Worm (Caenorhabditis elegans) whole organism, L2 larva: Measurements from ENCODE around the gene Y73B6BL.289.
"Not testable (repeated sequence)": the region's sequence is repeated elsewhere in the genome, so short reads cannot be mapped to it uniquely, and the experiment has no call there.

Experiments
- ama-1 ChIP-seq: fragments of 150-350 bp; optimal IDR thresholded peaks from 2 replicates; lab custom pipeline; 2018; ENCODE audit warnings: inconsistent platforms
- egl-27 ChIP-seq: sonication (generic microtip); optimal IDR thresholded peaks from 3 replicates; lab custom pipeline; 2017; ENCODE audit warnings: missing biosample characterization, missing genetic modification reagents, missing genetic modification characterization
- elt-1 ChIP-seq: fragments of 150-350 bp; optimal IDR thresholded peaks from 2 replicates; lab custom pipeline; 2014; ENCODE audit warnings: missing biosample characterization, missing genetic modification characterization
- fos-1 ChIP-seq: fragments of 150-350 bp; optimal IDR thresholded peaks from 2 replicates; lab custom pipeline; 2014; ENCODE audit warnings: missing biosample characterization, missing genetic modification characterization
- gmeb-1 ChIP-seq: fragments of 150-350 bp; optimal IDR thresholded peaks from 2 replicates; lab custom pipeline; 2014; ENCODE audit warnings: missing biosample characterization, missing genetic modification characterization
- nhr-25 ChIP-seq: fragments of 150-350 bp; sonication (generic microtip); optimal IDR thresholded peaks from 3 replicates; lab custom pipeline; 2014; ENCODE audit warnings: missing biosample characterization, missing genetic modification characterization
- snpc-4 ChIP-seq: fragments of 150-350 bp; optimal IDR thresholded peaks from 2 replicates; lab custom pipeline; 2014; ENCODE audit warnings: missing biosample characterization, missing genetic modification characterization
- unc-39 ChIP-seq: fragments of 150-350 bp; optimal IDR thresholded peaks from 2 replicates; lab custom pipeline; 2014; ENCODE audit warnings: missing biosample characterization, missing genetic modification characterization
- unc-55 ChIP-seq: fragments of 150-350 bp; sonication (generic microtip); optimal IDR thresholded peaks from 3 replicates; lab custom pipeline; 2014; ENCODE audit warnings: missing biosample characterization, missing genetic modification reagents, missing genetic modification characterization

DNA sequence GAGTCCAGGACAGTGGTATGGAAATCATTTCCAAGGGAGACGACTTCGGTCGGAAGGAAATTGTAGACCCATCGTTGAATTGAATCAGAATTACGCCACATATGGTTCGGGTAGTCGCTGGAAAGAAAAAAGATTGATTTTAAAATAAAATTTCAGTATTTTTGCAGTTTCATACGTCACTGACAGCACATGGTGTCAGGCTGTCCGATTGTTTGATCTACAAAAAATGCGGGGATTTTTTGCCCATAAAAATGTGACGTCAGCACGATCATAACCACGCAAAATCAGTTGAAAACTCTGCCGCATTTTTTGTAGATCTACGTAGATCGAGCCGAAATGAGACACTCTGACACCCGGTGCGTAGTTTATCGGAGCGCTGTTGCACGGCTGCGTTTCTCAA, 30.0 kb upstream of the Y73B6BL.289 start, which contains the start of gene Y73B6BL.12:
- not testable (repeated sequence) for TF ChIP-seq unc-39 (tag; lab: Kevin White, UChicago); unc-55; nhr-25 (tag; lab: Kevin White, UChicago); fos-1 (tag; lab: Kevin White, UChicago); egl-27 (tag; lab: Kevin White, UChicago); snpc-4 (tag; lab: Kevin White, UChicago); ama-1 (lab: Kevin White, UChicago); elt-1 (tag; lab: Kevin White, UChicago); gmeb-1
